Fruit fly (Drosophila melanogaster) whole organism, embryonic: ENCODE measurements around the gene CG42812.

ENCODE experiments used
- Abd-B ChIP-seq: fragments of 200-800 bp; sonication (Bioruptor generic); optimal IDR thresholded peaks from 2 replicates; lab custom pipeline; 2018; ENCODE audit warnings: missing biosample characterization, mild to moderate bottlenecking, missing genetic modification characterization, moderate library complexity
- CG10654 ChIP-seq: fragments of 200-800 bp; sonication (Bioruptor generic); optimal IDR thresholded peaks from 2 replicates; lab custom pipeline; 2016; ENCODE audit warnings: missing biosample characterization, missing genetic modification characterization
- CG10979 ChIP-seq: fragments of 200-800 bp; sonication (Bioruptor generic); optimal IDR thresholded peaks from 2 replicates; lab custom pipeline; 2018; ENCODE audit warnings: missing biosample characterization, mild to moderate bottlenecking, missing genetic modification characterization, moderate library complexity
- CG11093 ChIP-seq: fragments of 200-800 bp; sonication (Bioruptor generic); IDR thresholded peaks from 3 replicates; pipeline ENCODE4 v1.3.6; 2022; ENCODE audit warnings: missing biosample characterization, missing genetic modification characterization
- CG12071 ChIP-seq: fragments of 200-800 bp; sonication (Bioruptor generic); optimal IDR thresholded peaks from 3 replicates; lab custom pipeline; 2018; ENCODE audit warnings: missing biosample characterization, mild to moderate bottlenecking, missing genetic modification characterization
- CG12659 ChIP-seq: fragments of 200-800 bp; sonication (Bioruptor generic); optimal IDR thresholded peaks from 3 replicates; lab custom pipeline; 2017; ENCODE audit warnings: mild to moderate bottlenecking, missing biosample characterization, missing genetic modification reagents, missing genetic modification characterization
- CG13424 ChIP-seq: fragments of 200-800 bp; sonication (Bioruptor generic); optimal IDR thresholded peaks from 2 replicates; lab custom pipeline; 2019; ENCODE audit warnings: missing biosample characterization, mild to moderate bottlenecking, missing genetic modification characterization, moderate library complexity
- CG15479 ChIP-seq: fragments of 200-800 bp; sonication (Bioruptor generic); optimal IDR thresholded peaks from 3 replicates; lab custom pipeline; 2019; ENCODE audit warnings: missing biosample characterization, mild to moderate bottlenecking, missing genetic modification characterization, moderate library complexity
- CG18011 ChIP-seq: fragments of 200-800 bp; sonication (Bioruptor generic); optimal IDR thresholded peaks from 2 replicates; lab custom pipeline; 2017; ENCODE audit warnings: missing biosample characterization, missing genetic modification characterization, mild to moderate bottlenecking, moderate library complexity, missing genotype
- CG18262 ChIP-seq: fragments of 200-800 bp; optimal IDR thresholded peaks from 3 replicates; lab custom pipeline; 2019; ENCODE audit warnings: missing biosample characterization, mild to moderate bottlenecking, missing genetic modification characterization, moderate library complexity
- CG18619 ChIP-seq: fragments of 200-800 bp; sonication (Bioruptor generic); optimal IDR thresholded peaks from 3 replicates; lab custom pipeline; 2017; ENCODE audit warnings: missing biosample characterization, mild to moderate bottlenecking, missing genetic modification characterization
- CG30403 ChIP-seq: fragments of 200-800 bp; sonication (Bioruptor generic); optimal IDR thresholded peaks from 3 replicates; lab custom pipeline; 2016; ENCODE audit warnings: missing biosample characterization, missing genetic modification characterization
- CG31388 ChIP-seq: fragments of 200-800 bp; sonication (Bioruptor generic); optimal IDR thresholded peaks from 2 replicates; lab custom pipeline; 2016; ENCODE audit warnings: missing biosample characterization, missing genetic modification characterization
- CG4707 ChIP-seq: fragments of 200-800 bp; sonication (Bioruptor generic); optimal IDR thresholded peaks from 2 replicates; lab custom pipeline; 2018; ENCODE audit warnings: missing biosample characterization, mild to moderate bottlenecking, missing genetic modification characterization, moderate library complexity
- CG6272 ChIP-seq: fragments of 200-800 bp; sonication (Bioruptor generic); IDR thresholded peaks from 2 replicates; pipeline ENCODE4 v1.3.6; 2022; ENCODE audit warnings: missing biosample characterization, missing genetic modification characterization
- CG9817 ChIP-seq: fragments of 200-800 bp; sonication (Bioruptor generic); optimal IDR thresholded peaks from 2 replicates; lab custom pipeline; 2018; ENCODE audit warnings: missing biosample characterization, mild to moderate bottlenecking, missing genetic modification characterization, moderate library complexity
- D19A ChIP-seq: fragments of 200-800 bp; optimal IDR thresholded peaks from 3 replicates; lab custom pipeline; 2019; ENCODE audit warnings: missing biosample characterization, mild to moderate bottlenecking, missing genetic modification characterization, moderate library complexity
- Doc3 ChIP-seq: fragments of 200-800 bp; sonication (Bioruptor generic); IDR thresholded peaks from 3 replicates; pipeline ENCODE4 v1.3.6; 2022; ENCODE audit warnings: missing biosample characterization, missing genetic modification characterization; ENCODE audit not compliant: partially characterized antibody
- Ets65A ChIP-seq: fragments of 200-800 bp; sonication (Bioruptor generic); peaks from one replicate; lab custom pipeline; 2016; ENCODE audit warnings: missing biosample characterization, missing genetic modification characterization
- H2.0 ChIP-seq: fragments of 200-800 bp; sonication (Bioruptor generic); IDR thresholded peaks from 2 replicates; pipeline ENCODE4 v1.3.6; 2022; ENCODE audit warnings: missing biosample characterization, missing genetic modification characterization
- HLHmδ ChIP-seq: fragments of 200-800 bp; sonication (Bioruptor generic); optimal IDR thresholded peaks from 2 replicates; lab custom pipeline; 2018; ENCODE audit warnings: missing biosample characterization, mild to moderate bottlenecking, missing genetic modification characterization, moderate library complexity
- Mad ChIP-seq: fragments of 200-800 bp; sonication (Bioruptor generic); optimal IDR thresholded peaks from 2 replicates; lab custom pipeline; 2016; ENCODE audit warnings: missing biosample characterization, missing genetic modification characterization
- Max ChIP-seq: fragments of 200-800 bp; sonication (Bioruptor generic); optimal IDR thresholded peaks from 2 replicates; lab custom pipeline; 2016; ENCODE audit warnings: missing biosample characterization, mild to moderate bottlenecking, missing genetic modification characterization
- NfI ChIP-seq: fragments of 200-800 bp; sonication (Bioruptor generic); optimal IDR thresholded peaks from 3 replicates; lab custom pipeline; 2018; ENCODE audit warnings: missing biosample characterization, mild to moderate bottlenecking, missing genetic modification characterization, moderate library complexity
- Oaz ChIP-seq: fragments of 200-800 bp; sonication (Bioruptor generic); IDR thresholded peaks from 2 replicates; pipeline ENCODE4 v1.3.6; 2022; ENCODE audit warnings: missing biosample characterization, missing genetic modification characterization
- PHDP ChIP-seq: fragments of 200-800 bp; sonication (Bioruptor generic); optimal IDR thresholded peaks from 3 replicates; lab custom pipeline; 2018; ENCODE audit warnings: missing biosample characterization, mild to moderate bottlenecking, missing genetic modification characterization, moderate library complexity
- Pdp1 ChIP-seq, 2 experiments: fragments of 200-800 bp; sonication (Bioruptor generic); optimal IDR thresholded peaks; 3 replicates each; lab custom pipeline; 2016; ENCODE audit warnings: missing biosample characterization in 2 of 2, missing genetic modification characterization in 2 of 2, mild to moderate bottlenecking in 1 of 2, moderate library complexity in 1 of 2
- Ptx1 ChIP-seq: fragments of 200-800 bp; sonication (Bioruptor generic); IDR thresholded peaks from 2 replicates; pipeline ENCODE4 v1.3.6; 2022; ENCODE audit warnings: missing biosample characterization, missing genetic modification characterization
- Scr ChIP-seq: fragments of 200-800 bp; sonication (Bioruptor generic); IDR thresholded peaks from 2 replicates; pipeline ENCODE4 v1.3.6; 2022; ENCODE audit warnings: missing biosample characterization, missing genetic modification characterization; ENCODE audit not compliant: partially characterized antibody
- Xrp1 ChIP-seq: fragments of 200-800 bp; sonication (Bioruptor generic); IDR thresholded peaks from 2 replicates; pipeline ENCODE4 v1.3.6; 2022; ENCODE audit warnings: missing biosample characterization, missing genetic modification characterization
- amos ChIP-seq: fragments of 200-800 bp; sonication (Bioruptor generic); IDR thresholded peaks from 2 replicates; pipeline ENCODE4 v1.3.6; 2022; ENCODE audit warnings: missing biosample characterization, missing genetic modification characterization; ENCODE audit not compliant: partially characterized antibody
- ara ChIP-seq: fragments of 200-800 bp; sonication (Bioruptor generic); IDR thresholded peaks from 2 replicates; pipeline ENCODE4 v1.3.6; 2022; ENCODE audit warnings: missing biosample characterization, missing genetic modification characterization
- chif ChIP-seq, 2 experiments: fragments of 200-800 bp; sonication (Bioruptor generic); optimal IDR thresholded peaks; 3 replicates each; lab custom pipeline; 2016; ENCODE audit warnings: missing biosample characterization in 2 of 2, missing genetic modification characterization in 2 of 2
- chinmo ChIP-seq: fragments of 200-800 bp; sonication (Bioruptor generic); IDR thresholded peaks from 4 replicates; pipeline ENCODE4 v1.3.6; 2022; ENCODE audit warnings: missing biosample characterization, missing genetic modification characterization; ENCODE audit not compliant: partially characterized antibody
- hbn ChIP-seq: fragments of 200-800 bp; sonication (Bioruptor generic); IDR thresholded peaks from 2 replicates; pipeline ENCODE4 v1.3.6; 2022; ENCODE audit warnings: missing biosample characterization, missing genetic modification characterization; ENCODE audit not compliant: partially characterized antibody
- jumu ChIP-seq: fragments of 200-800 bp; sonication (Bioruptor generic); optimal IDR thresholded peaks from 3 replicates; lab custom pipeline; 2016; ENCODE audit warnings: missing biosample characterization, missing genetic modification characterization
- nerfin-2 ChIP-seq: fragments of 200-800 bp; sonication (Bioruptor generic); IDR thresholded peaks from 2 replicates; pipeline ENCODE4 v1.3.6; 2022; ENCODE audit warnings: missing biosample characterization, missing genetic modification characterization; ENCODE audit not compliant: partially characterized antibody
- onecut ChIP-seq: fragments of 200-800 bp; sonication (Bioruptor generic); IDR thresholded peaks from 2 replicates; pipeline ENCODE4 v1.3.6; 2022; ENCODE audit warnings: missing biosample characterization, missing genetic modification characterization
- pfk ChIP-seq: fragments of 200-800 bp; sonication (Bioruptor generic); optimal IDR thresholded peaks from 2 replicates; lab custom pipeline; 2018; ENCODE audit warnings: missing biosample characterization, mild to moderate bottlenecking, missing genetic modification characterization, moderate library complexity
- prd ChIP-seq, 3 experiments: fragments of >200 bp in 2 of 3; fragments of 200-800 bp in 1 of 3; sonication (Bioruptor generic) in 1 of 3; optimal IDR thresholded peaks in 2 of 3; IDR thresholded peaks in 1 of 3; 2 replicates in 2 of 3; 3 replicates in 1 of 3; pipeline versions ENCODE4 v1.3.6 to Lab custom; 2017 to 2022; ENCODE audit warnings: missing biosample characterization in 1 of 3, missing genetic modification characterization in 1 of 3
- slp2 ChIP-seq: fragments of 200-800 bp; sonication (Bioruptor generic); optimal IDR thresholded peaks from 2 replicates; lab custom pipeline; 2016; ENCODE audit warnings: missing biosample characterization, missing genetic modification characterization
- sr ChIP-seq: fragments of 200-800 bp; sonication (Bioruptor generic); IDR thresholded peaks from 3 replicates; pipeline ENCODE4 v1.3.6; 2022; ENCODE audit warnings: missing biosample characterization, missing genetic modification characterization
- trem ChIP-seq: fragments of 200-800 bp; optimal IDR thresholded peaks from 3 replicates; lab custom pipeline; 2019; ENCODE audit warnings: missing biosample characterization, mild to moderate bottlenecking, missing genetic modification characterization, moderate library complexity
- wek ChIP-seq: fragments of 200-800 bp; sonication (Bioruptor generic); optimal IDR thresholded peaks from 3 replicates; lab custom pipeline; 2018; ENCODE audit warnings: missing biosample characterization, mild to moderate bottlenecking, missing genetic modification characterization, moderate library complexity
- zen2 ChIP-seq: fragments of 200-800 bp; sonication (Bioruptor generic); IDR thresholded peaks from 3 replicates; pipeline ENCODE4 v1.3.6; 2022; ENCODE audit warnings: missing biosample characterization, missing genetic modification characterization; ENCODE audit not compliant: partially characterized antibody
- zfh1 ChIP-seq: fragments of 200-800 bp; sonication (Bioruptor generic); IDR thresholded peaks from 3 replicates; pipeline ENCODE4 v1.3.6; 2022; ENCODE audit warnings: missing biosample characterization, missing genetic modification characterization

The CG42812 gene

dm6 chr3R:24318217-24319082 is 49.5 kb downstream of the CG42812 start, which contains the start of the genes Nab2 and BRWD3 (continued):
- no peak for TF ChIP-seq trem (tag; lab: Kevin White, UChicago)
- TF ChIP-seq CG13424: peak; percentile 57
- peak; percentile 47; the same call in 1 of the 2 replicates for TF ChIP-seq Xrp1 (GFP tag; lab: Robert Waterston, UW)
- peak; percentile 35; the same call in 1 of the 2 replicates for TF ChIP-seq Ptx1
- peak; percentile 83 for TF ChIP-seq wek (GFP tag; lab: Kevin White, UChicago)
- peak; percentile 13 for TF ChIP-seq CG10979 (tag; lab: Kevin White, UChicago)
- TF ChIP-seq PHDP: no peak
- TF ChIP-seq CG15479: no peak
- TF ChIP-seq NfI (GFP tag; lab: Kevin White, UChicago): peak; percentile 31
- TF ChIP-seq onecut (GFP tag; lab: Robert Waterston, UW): peak; percentile 79
- TF ChIP-seq CG30403 (GFP tag; lab: Kevin White, UChicago): peak; percentile 73
- TF ChIP-seq H2.0 (GFP tag; lab: Robert Waterston, UW): 0 out of 2 replicates have a peak, but pooled peaks have one; percentile 10
- peak; percentile 30 for TF ChIP-seq Mad (GFP tag; lab: Kevin White, UChicago)
- no peak for TF ChIP-seq sr (GFP tag; lab: Robert Waterston, UW)
- peak in 1 of 2 experiments; percentile 6 for TF ChIP-seq chif (GFP tag; optimal IDR thresholded peaks at IDR 0.05; lab: Kevin White, UChicago)
- TF ChIP-seq prd (optimal IDR thresholded peaks at IDR 0.05; lab: Kevin White, UChicago): no peak
- TF ChIP-seq prd (GFP tag; IDR thresholded peaks at IDR 0.05; lab: Robert Waterston, UW): peak; percentile 56
- peak; percentile 33 for TF ChIP-seq Doc3
- no peak for TF ChIP-seq CG31388 (GFP tag; lab: Kevin White, UChicago)
- TF ChIP-seq CG9817 (tag; lab: Kevin White, UChicago): peak; percentile 58
- TF ChIP-seq CG6272 (GFP tag; lab: Robert Waterston, UW): 0 out of 2 replicates have a peak, but pooled peaks have one; percentile 6
- TF ChIP-seq Scr (GFP tag; lab: Robert Waterston, UW): peak; percentile 64
- peak; percentile 45; the same call in 1 of the 4 replicates for TF ChIP-seq chinmo
- TF ChIP-seq Oaz (GFP tag; lab: Robert Waterston, UW): peak; percentile 30; the same call in 1 of the 2 replicates
- peak; percentile 83 for TF ChIP-seq amos (GFP tag; lab: Robert Waterston, UW)
- no peak for TF ChIP-seq CG12071 (GFP tag; lab: Kevin White, UChicago)
- no peak for TF ChIP-seq HLHmδ (GFP tag; lab: Kevin White, UChicago)
- TF ChIP-seq CG18011 (GFP tag; lab: Kevin White, UChicago): no peak
- TF ChIP-seq ara (GFP tag; lab: Robert Waterston, UW): 0 out of 2 replicates have a peak, but pooled peaks have one; percentile 50
- TF ChIP-seq Abd-B (GFP tag; lab: Kevin White, UChicago): peak; percentile 3
- no peak for TF ChIP-seq slp2 (GFP tag; lab: Kevin White, UChicago)
- peak; percentile 54 for TF ChIP-seq hbn (GFP tag; lab: Robert Waterston, UW)
- TF ChIP-seq CG4707 (GFP tag; lab: Kevin White, UChicago): no peak
- TF ChIP-seq CG18619: peak; percentile 45
- TF ChIP-seq Ets65A (GFP tag; lab: Kevin White, UChicago): peak; percentile 84
- TF ChIP-seq D19A (tag; lab: Kevin White, UChicago): no peak
- peak; percentile 17 for TF ChIP-seq CG10654 (GFP tag; lab: Kevin White, UChicago)
- TF ChIP-seq CG12659 (GFP tag; lab: Kevin White, UChicago): peak; percentile 42
- TF ChIP-seq zfh1 (GFP tag; lab: Robert Waterston, UW): 0 out of 3 replicates have a peak, but pooled peaks have one; percentile 37
- no peak for TF ChIP-seq pfk (GFP tag; lab: Kevin White, UChicago)
- TF ChIP-seq CG11093 (GFP tag; lab: Robert Waterston, UW): no peak
- no peak for TF ChIP-seq jumu
- peak; percentile 49; the same call in 1 of the 3 replicates for TF ChIP-seq zen2 (GFP tag; lab: Robert Waterston, UW)
- TF ChIP-seq Pdp1 (GFP tag; optimal IDR thresholded peaks at IDR 0.05; lab: Kevin White, UChicago): peak in 1 of 2 experiments; percentile 28
- peak; percentile 7 for TF ChIP-seq CG18262 (tag; lab: Kevin White, UChicago)
- TF ChIP-seq nerfin-2 (GFP tag; lab: Robert Waterston, UW): peak; percentile 48
- TF ChIP-seq Max: peak; percentile 45
